Worm (Caenorhabditis elegans) whole organism, L2 larva: ENCODE data around the gene R07E5.11.

Experiments used
- F13H6.1 ChIP-seq: sonication (generic microtip); optimal IDR thresholded peaks from 2 replicates; lab custom pipeline; 2016; ENCODE audit warnings: missing genetic modification characterization, missing compliant biosample characterization
- Y55F3AM.14 ChIP-seq: fragments of 200-800 bp; sonication (Bioruptor generic); optimal IDR thresholded peaks from 2 replicates; lab custom pipeline; 2018; ENCODE audit warnings: mild to moderate bottlenecking, missing genetic modification characterization, missing compliant biosample characterization
- ZK546.5 ChIP-seq: sonication (generic microtip); optimal IDR thresholded peaks from 2 replicates; lab custom pipeline; 2017; ENCODE audit warnings: missing biosample characterization, missing genetic modification characterization
- aly-2 ChIP-seq: fragments of 150-350 bp; optimal IDR thresholded peaks from 2 replicates; lab custom pipeline; 2014; ENCODE audit warnings: missing biosample characterization, missing genetic modification characterization
- ama-1 ChIP-seq: fragments of 150-350 bp; optimal IDR thresholded peaks from 2 replicates; lab custom pipeline; 2018; ENCODE audit warnings: inconsistent platforms
- blmp-1 ChIP-seq: sonication (generic microtip); optimal IDR thresholded peaks from 2 replicates; lab custom pipeline; 2017; ENCODE audit warnings: missing genetic modification characterization, mild to moderate bottlenecking, missing compliant biosample characterization, antibody characterized with exemption, moderate library complexity; ENCODE audit not compliant: insufficient read depth
- ceh-16 ChIP-seq: fragments of 150-350 bp; optimal IDR thresholded peaks from 2 replicates; lab custom pipeline; 2014; ENCODE audit warnings: missing biosample characterization, missing genetic modification characterization
- crh-2 ChIP-seq: sonication (generic microtip); optimal IDR thresholded peaks from 2 replicates; lab custom pipeline; 2017; ENCODE audit warnings: missing biosample characterization, missing genetic modification characterization
- dmd-4 ChIP-seq: sonication (generic microtip); optimal IDR thresholded peaks from 2 replicates; lab custom pipeline; 2017; ENCODE audit warnings: missing biosample characterization, missing genetic modification characterization
- egl-27 ChIP-seq: sonication (generic microtip); optimal IDR thresholded peaks from 3 replicates; lab custom pipeline; 2017; ENCODE audit warnings: missing biosample characterization, missing genetic modification reagents, missing genetic modification characterization
- elt-1 ChIP-seq: fragments of 150-350 bp; optimal IDR thresholded peaks from 2 replicates; lab custom pipeline; 2014; ENCODE audit warnings: missing biosample characterization, missing genetic modification characterization
- elt-3 ChIP-seq: sonication (generic microtip); optimal IDR thresholded peaks from 2 replicates; lab custom pipeline; 2017; ENCODE audit warnings: missing biosample characterization, missing genetic modification characterization
- fos-1 ChIP-seq: fragments of 150-350 bp; optimal IDR thresholded peaks from 2 replicates; lab custom pipeline; 2014; ENCODE audit warnings: missing biosample characterization, missing genetic modification characterization
- gmeb-1 ChIP-seq: fragments of 150-350 bp; optimal IDR thresholded peaks from 2 replicates; lab custom pipeline; 2014; ENCODE audit warnings: missing biosample characterization, missing genetic modification characterization
- lin-11 ChIP-seq: fragments of 150-350 bp; sonication (generic microtip); optimal IDR thresholded peaks from 2 replicates; lab custom pipeline; 2014; ENCODE audit warnings: missing biosample characterization, missing genetic modification characterization, inconsistent platforms, mixed read lengths
- lsy-2 ChIP-seq, 2 experiments: fragments of 150-350 bp in 1 of 2; sonication (generic microtip) in 1 of 2; optimal IDR thresholded peaks; 2 replicates each; lab custom pipeline; 2014 to 2017; ENCODE audit warnings: missing biosample characterization in 2 of 2, missing genetic modification characterization in 2 of 2
- mab-5 ChIP-seq: fragments of 150-350 bp; optimal IDR thresholded peaks from 2 replicates; lab custom pipeline; 2014; ENCODE audit warnings: missing biosample characterization, missing genetic modification characterization
- mbf-1 ChIP-seq: sonication (generic microtip); optimal IDR thresholded peaks from 2 replicates; lab custom pipeline; 2017; ENCODE audit warnings: missing biosample characterization, missing genetic modification characterization
- nhr-11 ChIP-seq: fragments of 150-350 bp; optimal IDR thresholded peaks from 2 replicates; lab custom pipeline; 2014; ENCODE audit warnings: missing biosample characterization, missing genetic modification characterization
- nhr-12 ChIP-seq: fragments of 150-350 bp; optimal IDR thresholded peaks from 2 replicates; lab custom pipeline; 2014; ENCODE audit warnings: missing biosample characterization, missing genetic modification characterization
- nhr-21 ChIP-seq: fragments of 150-350 bp; optimal IDR thresholded peaks from 2 replicates; lab custom pipeline; 2014; ENCODE audit warnings: missing biosample characterization, missing genetic modification characterization
- nhr-23 ChIP-seq: fragments of 150-350 bp; optimal IDR thresholded peaks from 2 replicates; lab custom pipeline; 2014; ENCODE audit warnings: missing biosample characterization, missing genetic modification reagents, missing genetic modification characterization
- nhr-237 ChIP-seq: fragments of 150-350 bp; optimal IDR thresholded peaks from 2 replicates; lab custom pipeline; 2014; ENCODE audit warnings: missing biosample characterization, missing genetic modification characterization
- nhr-77 ChIP-seq: fragments of 150-350 bp; optimal IDR thresholded peaks from 2 replicates; lab custom pipeline; 2014; ENCODE audit warnings: missing biosample characterization, missing genetic modification characterization
- peb-1 ChIP-seq: fragments of 150-350 bp; optimal IDR thresholded peaks from 2 replicates; lab custom pipeline; 2014; ENCODE audit warnings: missing biosample characterization, missing genetic modification characterization
- skn-1 ChIP-seq: sonication (generic microtip); optimal IDR thresholded peaks from 2 replicates; lab custom pipeline; 2017; ENCODE audit warnings: missing biosample characterization, missing genetic modification characterization
- sma-3 ChIP-seq: sonication (generic microtip); optimal IDR thresholded peaks from 2 replicates; lab custom pipeline; 2016; ENCODE audit warnings: missing genetic modification reagents, missing genetic modification characterization, missing compliant biosample characterization
- sma-9 ChIP-seq, 2 experiments: fragments of 150-350 bp in 1 of 2; sonication (generic microtip) in 1 of 2; optimal IDR thresholded peaks; 2 replicates each; lab custom pipeline; 2014 to 2016; ENCODE audit warnings: missing genetic modification characterization in 2 of 2, mild to moderate bottlenecking in 1 of 2, missing biosample characterization in 1 of 2, missing compliant biosample characterization in 1 of 2, missing genetic modification reagents in 1 of 2, moderate library complexity in 1 of 2
- unc-39 ChIP-seq: fragments of 150-350 bp; optimal IDR thresholded peaks from 2 replicates; lab custom pipeline; 2014; ENCODE audit warnings: missing biosample characterization, missing genetic modification characterization
- unc-55 ChIP-seq: fragments of 150-350 bp; sonication (generic microtip); optimal IDR thresholded peaks from 3 replicates; lab custom pipeline; 2014; ENCODE audit warnings: missing biosample characterization, missing genetic modification reagents, missing genetic modification characterization
- unc-62 ChIP-seq: fragments of 150-350 bp; optimal IDR thresholded peaks from 2 replicates; lab custom pipeline; 2014; ENCODE audit warnings: missing biosample characterization, missing genetic modification reagents, missing genetic modification characterization
- ztf-11 ChIP-seq: sonication (generic microtip); optimal IDR thresholded peaks from 2 replicates; lab custom pipeline; 2017; ENCODE audit warnings: missing biosample characterization, missing genetic modification characterization

R07E5.11 gene

DNA sequence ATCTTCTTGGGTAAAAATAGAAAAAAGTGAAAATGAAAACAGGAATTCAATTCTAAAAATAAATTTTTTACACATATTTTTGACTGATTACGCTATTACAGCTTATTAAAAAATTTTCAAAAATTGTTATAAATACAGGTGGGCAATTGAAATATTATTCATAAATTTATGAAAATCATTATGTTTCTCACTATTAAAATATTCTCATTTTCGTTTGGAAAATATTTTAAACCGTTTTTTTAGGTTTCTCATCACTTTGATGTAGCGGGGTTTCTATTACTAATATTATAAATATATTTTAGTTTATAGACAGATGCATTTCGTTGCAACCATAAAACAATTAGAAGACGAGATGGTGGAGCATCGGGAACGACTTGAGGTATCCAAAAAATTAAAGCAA lies 17.9 kb downstream of the R07E5.11 start, which contains the start of gene R07E5.5:
TSS of gene R07E5.5 (plus strand) at position 301 of the 400 bp plus-strand sequence.
- TF ChIP-seq unc-55 (GFP tag; lab: Kevin White, UChicago) (no peak), mbf-1 (tag; lab: Kevin White, UChicago) (no peak), nhr-12 (tag; lab: Kevin White, UChicago) (no peak), F13H6.1 (no peak), nhr-11 (no peak), elt-3 (tag; lab: Kevin White, UChicago) (no peak), unc-39 (tag; lab: Kevin White, UChicago) (no peak), nhr-77 (tag; lab: Kevin White, UChicago) (no peak), fos-1 (no peak), ZK546.5 (tag; lab: Kevin White, UChicago) (no peak), gmeb-1 (no peak), skn-1 (tag; lab: Kevin White, UChicago) (no peak)
- TF ChIP-seq, all 48 proteins: peak for 0

ce11 chrIII:4395857-4396256 lies 19.2 kb downstream of the R07E5.11 start:
- TF ChIP-seq peb-1 (no peak), sma-9 (GFP tag; optimal IDR thresholded peaks at IDR 0.05; lab: Kevin White, UChicago) (no peak), sma-9 (tag; optimal IDR thresholded peaks at IDR 0.05; lab: Kevin White, UChicago) (no peak), lin-11 (no peak), mbf-1 (tag; lab: Kevin White, UChicago) (no peak), egl-27 (tag; lab: Kevin White, UChicago) (no peak), nhr-237 (tag; lab: Kevin White, UChicago) (no peak)
- TF ChIP-seq, all 48 proteins: peak for 0

- TF ChIP-seq dmd-4 (tag; lab: Kevin White, UChicago) = no peak
- no peak for TF ChIP-seq ztf-11 (tag; lab: Kevin White, UChicago)
- no peak for TF ChIP-seq crh-2
- TF ChIP-seq fos-1 = no peak
- TF ChIP-seq unc-39 (tag; lab: Kevin White, UChicago) = no peak
- no peak for TF ChIP-seq unc-62 (GFP tag; lab: Kevin White, UChicago)
- TF ChIP-seq ama-1 = no peak
- no peak for TF ChIP-seq mbf-1 (tag; lab: Kevin White, UChicago)
- no peak for TF ChIP-seq nhr-23 (tag; lab: Kevin White, UChicago)
- TF ChIP-seq skn-1 (tag; lab: Kevin White, UChicago) = no peak
- no peak for TF ChIP-seq peb-1
- TF ChIP-seq nhr-11 = no peak
- no peak for TF ChIP-seq gmeb-1
- TF ChIP-seq aly-2 (tag; lab: Kevin White, UChicago) = no peak
- no peak for TF ChIP-seq elt-1
- TF ChIP-seq nhr-21 = no peak
- TF ChIP-seq lsy-2 (tag; optimal IDR thresholded peaks at IDR 0.05; lab: Kevin White, UChicago) = no peak
- TF ChIP-seq nhr-237 (tag; lab: Kevin White, UChicago) = no peak
Measured at ce11 chrIII:4394496-4394895, 20.5 kb downstream of the R07E5.11 start, which contains the start of gene R07E5.4. Gene R07E5.4 (plus strand): TSS chrIII:4394796.

ce11 chrIII:4391938-4392337 lies 23.1 kb downstream of the R07E5.11 start:
- TF ChIP-seq ceh-16 (tag; lab: Kevin White, UChicago) (peak; percentile 12), nhr-77 (tag; lab: Kevin White, UChicago) (no peak)

ce11 chrIII:4391319-4391718 lies 23.7 kb downstream of the R07E5.11 start:
- peak; percentile 66 for TF ChIP-seq blmp-1 (tag; lab: Kevin White, UChicago)
- TF ChIP-seq mab-5 = no peak
- TF ChIP-seq, all 48 proteins: peak for 1

ce11 chrIII:4390421-4390820 lies 24.6 kb downstream of the R07E5.11 start:
- TF ChIP-seq crh-2 = no peak
- TF ChIP-seq sma-3 = no peak
- no peak for TF ChIP-seq Y55F3AM.14 (GFP tag; lab: Kevin White, UChicago)
- no peak for TF ChIP-seq skn-1 (tag; lab: Kevin White, UChicago)
- TF ChIP-seq mab-5 = no peak
- TF ChIP-seq gmeb-1 = no peak
